Fruit fly (Drosophila melanogaster) ovary, adult (tissue): ENCODE results near the gene Rap1.

Source experiments
- CG17801 ChIP-seq: fragments of 200-800 bp; optimal IDR thresholded peaks from 2 replicates; lab custom pipeline; 2019; ENCODE audit warnings: missing biosample characterization, mild to moderate bottlenecking, missing genetic modification characterization, moderate library complexity; ENCODE audit not compliant: partially characterized antibody

Rap1 gene

dm6 chr3L:1882868-1883554 is 21.0 kb upstream of the Rap1 start, which contains the start of gene CG13937:
Gene CG13937, minus strand, starts transcription at chr3L:1883041.
- no peak for TF ChIP-seq CG17801 (GFP tag; lab: Kevin White, UChicago)

DNA sequence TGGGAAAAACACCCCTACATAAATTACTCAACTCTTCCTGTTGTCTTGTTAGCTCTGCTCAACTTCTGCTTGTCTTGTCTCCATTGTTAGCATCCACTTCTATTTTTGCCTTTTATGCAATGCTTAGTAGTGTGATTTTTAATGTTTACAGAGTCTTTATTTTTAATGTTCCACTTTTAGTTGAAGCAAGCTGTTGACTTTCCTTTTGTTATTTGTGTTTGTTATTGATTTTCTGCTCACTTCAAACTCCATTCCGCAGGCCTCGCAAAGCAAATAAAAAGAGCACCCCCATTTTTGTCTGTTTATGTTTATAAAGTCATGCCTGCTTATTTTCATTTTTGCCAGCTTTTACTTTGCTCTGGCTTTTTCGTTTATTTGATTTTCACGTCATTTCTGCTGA is 19.9 kb upstream of the Rap1 start:
- no peak for TF ChIP-seq CG17801 (GFP tag; lab: Kevin White, UChicago)

DNA sequence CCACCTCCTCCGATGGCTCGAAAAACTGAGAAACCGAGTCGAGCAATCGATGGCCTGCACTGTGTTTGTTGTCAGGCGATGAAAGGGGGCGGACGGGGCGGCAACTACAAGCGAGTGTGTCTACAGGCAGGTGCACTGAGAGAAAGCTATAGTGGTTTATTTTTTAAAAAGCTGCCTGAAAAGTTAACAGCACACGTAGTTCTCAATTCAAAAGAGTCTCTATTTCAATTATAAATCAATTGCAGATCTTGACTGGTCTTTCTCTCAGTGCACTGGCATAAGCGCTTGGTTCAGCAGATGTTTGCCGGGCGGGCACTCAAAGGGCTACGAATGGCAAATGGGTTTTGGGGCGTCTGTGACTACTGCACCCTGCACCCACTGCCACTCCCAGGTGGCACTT is 18.7 kb upstream of the Rap1 start:
- no peak for TF ChIP-seq CG17801 (GFP tag; lab: Kevin White, UChicago)

dm6 chr3L:1876215-1876625 is 14.2 kb upstream of the Rap1 start, which contains the start of gene dre4:
Gene dre4, minus strand, starts transcription at chr3L:1876312.
- peak; percentile 42 for TF ChIP-seq CG17801 (GFP tag; lab: Kevin White, UChicago)

- TF ChIP-seq CG17801 (GFP tag; lab: Kevin White, UChicago), result no peak
Observed at dm6 chr3L:1869719-1870118, 7.7 kb upstream of the Rap1 start, which contains the start of gene CG13924. Gene CG13924, plus strand, starts transcription at chr3L:1870019.

- no peak for TF ChIP-seq CG17801 (GFP tag; lab: Kevin White, UChicago)
Observed at dm6 chr3L:1868841-1869240, 6.8 kb upstream of the Rap1 start.

DNA sequence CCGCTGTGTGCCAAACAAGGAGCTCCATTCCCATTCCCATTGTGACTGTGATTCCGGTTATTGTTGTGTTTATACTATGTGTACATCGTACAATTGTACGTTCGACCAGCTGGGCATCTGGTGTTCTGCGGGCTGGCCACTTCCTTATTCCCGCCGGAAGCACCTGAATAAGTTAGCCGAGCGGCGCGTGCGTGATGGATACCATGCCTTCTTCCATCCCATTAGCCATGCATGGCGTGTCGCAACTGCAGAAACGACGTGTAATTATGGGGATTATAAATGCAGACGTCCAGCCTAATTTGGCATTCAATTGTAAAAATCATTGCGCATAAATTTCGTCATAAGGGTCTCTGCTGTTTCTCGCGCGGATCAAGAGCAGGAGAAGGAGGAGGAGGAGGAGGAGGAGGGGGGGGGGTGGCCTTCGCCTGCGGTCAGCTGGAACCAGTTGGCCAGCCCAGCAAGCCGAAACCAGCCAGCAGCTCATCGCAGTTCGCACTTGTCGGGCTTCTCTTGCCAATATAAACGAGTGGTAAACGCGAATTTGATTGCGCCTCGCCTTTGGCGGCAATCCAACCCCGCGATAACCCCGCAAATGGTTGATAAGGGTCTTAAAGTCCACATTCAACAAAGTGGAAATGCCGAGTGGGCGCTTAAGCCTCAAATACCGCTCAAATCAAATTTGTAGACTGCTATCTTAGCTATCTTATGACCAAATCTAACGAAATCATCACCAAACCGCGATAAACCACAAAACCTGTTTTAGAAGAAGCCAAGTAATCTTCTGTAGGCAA is 4.2 kb upstream of the Rap1 start:
- no peak for TF ChIP-seq CG17801 (GFP tag; lab: Kevin White, UChicago)

dm6 chr3L:1865121-1865727 is 3.2 kb upstream of the Rap1 start, which contains the start of the genes HBS1 and CG12025:
Gene HBS1, minus strand, starts transcription at chr3L:1865240.
Gene CG12025, plus strand, starts transcription at chr3L:1865430.
- TF ChIP-seq CG17801 (GFP tag; lab: Kevin White, UChicago), result no peak

- TF ChIP-seq CG17801 (GFP tag; lab: Kevin White, UChicago), result no peak
Observed at dm6 chr3L:1861400-1861793, 642 bp downstream of the Rap1 start.

dm6 chr3L:1860749-1861148 is 1.3 kb downstream of the Rap1 start:
- no peak for TF ChIP-seq CG17801 (GFP tag; lab: Kevin White, UChicago)

dm6 chr3L:1859563-1859962 is 2.5 kb downstream of the Rap1 start:
- TF ChIP-seq CG17801 (GFP tag; lab: Kevin White, UChicago), result peak; percentile 22

DNA sequence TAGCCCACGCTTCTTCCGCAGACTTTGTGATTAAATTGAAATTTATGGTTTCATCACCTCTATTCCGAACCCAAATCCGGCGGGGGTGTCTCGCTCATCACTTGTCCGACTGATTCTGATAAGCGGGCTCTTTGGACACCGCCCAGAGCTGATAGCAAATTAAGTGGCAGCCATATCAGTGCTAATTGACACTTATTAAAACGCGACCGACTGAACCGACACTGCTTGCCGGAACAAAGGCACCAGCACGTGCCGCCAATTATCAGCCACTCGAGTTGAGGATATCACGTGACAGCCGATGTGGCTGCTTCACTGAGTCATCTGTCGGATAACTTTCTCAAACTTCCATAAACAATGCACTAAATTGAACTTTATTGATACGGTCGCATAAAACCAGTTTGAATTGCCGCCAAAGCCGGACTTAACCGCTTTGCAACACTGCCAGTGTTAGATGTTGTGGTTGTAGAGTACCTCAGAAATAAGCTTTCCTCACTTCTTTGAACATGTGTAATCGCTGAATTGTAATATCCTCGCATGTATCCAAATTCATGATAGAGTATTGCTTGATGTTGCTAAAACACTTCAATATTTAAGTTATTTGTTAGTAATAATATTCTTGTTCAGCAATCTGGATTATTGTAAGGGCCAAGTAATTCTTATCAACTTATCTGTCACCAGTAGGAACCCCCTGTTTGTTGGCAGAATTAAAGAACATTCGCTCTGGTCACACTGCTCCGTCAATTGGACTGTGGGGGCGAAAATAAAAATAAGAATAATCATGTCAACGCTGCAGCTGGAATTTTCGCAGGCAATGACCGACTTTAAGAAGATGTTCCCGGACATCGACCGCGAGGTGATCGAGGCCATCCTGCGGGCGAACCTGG is 5.3 kb downstream of the Rap1 start, which contains the start of gene CG12024:
CG12024 (plus strand) TSS at position 699 of the 884 bp plus-strand sequence.
- TF ChIP-seq CG17801 (GFP tag; lab: Kevin White, UChicago), result peak; percentile 58

DNA sequence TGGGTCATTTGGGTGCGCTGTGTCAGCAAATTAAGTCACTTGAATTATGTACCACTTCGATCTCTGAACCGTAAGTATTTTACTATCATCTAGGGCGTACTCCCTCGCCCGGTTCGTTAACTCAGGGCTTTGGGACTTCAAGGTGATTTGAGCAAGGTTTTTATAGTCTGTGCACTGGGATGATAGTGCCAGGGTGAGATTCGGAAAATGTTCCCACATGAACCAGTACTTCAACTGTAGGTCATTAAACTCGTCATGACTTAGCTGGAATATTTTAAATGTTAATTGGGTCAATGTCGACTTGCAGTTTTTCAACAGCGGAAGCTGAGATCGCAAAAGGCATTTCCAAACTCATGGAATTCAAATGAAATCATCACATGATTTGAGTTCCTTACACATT is 6.5 kb downstream of the Rap1 start, which contains the start of gene CNMa:
CNMa (minus strand) TSS at position 101 of the 400 bp plus-strand sequence.
- TF ChIP-seq CG17801 (GFP tag; lab: Kevin White, UChicago), result no peak

DNA sequence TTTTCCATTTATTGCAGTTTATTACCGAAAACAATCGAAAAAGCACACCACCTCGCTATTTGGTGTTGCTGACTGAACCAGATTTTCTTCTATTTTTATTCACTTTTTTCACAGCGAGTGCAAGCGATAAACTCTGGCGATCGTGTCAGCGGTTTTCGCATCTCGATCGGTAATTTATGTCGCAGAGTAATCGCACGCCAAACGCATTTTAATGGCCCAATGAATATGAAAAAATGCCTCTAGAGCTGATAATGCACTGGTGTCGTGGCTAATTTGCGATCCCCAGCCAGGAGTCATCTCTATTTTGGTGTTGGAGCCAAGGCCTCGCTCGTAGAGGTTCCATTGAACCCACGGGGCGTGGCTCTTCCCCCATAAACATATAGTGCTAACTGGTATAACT is 8.8 kb downstream of the Rap1 start:
- no peak for TF ChIP-seq CG17801 (GFP tag; lab: Kevin White, UChicago)
